Worm (Caenorhabditis elegans): ENCODE data around the gene romo-1.

DNA sequence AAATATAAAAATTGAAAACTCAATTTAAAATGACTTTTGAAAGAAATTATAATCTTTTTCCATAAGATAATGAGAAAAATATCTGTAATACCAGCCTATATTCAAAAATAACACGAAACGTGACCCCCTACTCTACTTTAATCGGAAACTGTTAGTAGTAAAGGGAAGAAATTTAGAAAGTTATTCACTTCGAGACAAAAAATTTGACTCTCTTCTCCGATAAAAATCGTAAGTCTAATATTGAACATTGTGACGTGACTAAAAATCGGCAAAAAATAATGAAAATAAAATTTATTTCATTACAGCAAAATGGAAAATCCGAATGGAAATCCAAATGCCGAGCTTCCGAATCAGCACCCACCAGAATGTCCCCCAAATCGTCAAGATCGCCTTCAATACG, 11.2 kb upstream of the romo-1 start, which contains the start of gene F15D4.6:
- no peak for TF ChIP-seq hmg-4 (GFP tag; optimal IDR thresholded peaks at IDR 0.05)
- TF ChIP-seq ama-1 (optimal IDR thresholded peaks at IDR 0.05): no peak
- TF ChIP-seq ceh-13 (GFP tag; optimal IDR thresholded peaks at IDR 0.05): no peak
- no peak for TF ChIP-seq B0310.2 (tag; optimal IDR thresholded peaks at IDR 0.05)
- no peak for TF ChIP-seq pes-1 (GFP tag; IDR thresholded peaks at IDR 0.05)
- no peak for TF ChIP-seq tbx-37 (GFP tag; conservative IDR thresholded peaks at IDR 0.05)
- no peak for TF ChIP-seq scrt-1 (GFP tag; IDR thresholded peaks at IDR 0.05)
- no peak for TF ChIP-seq flt-1 (GFP tag; IDR thresholded peaks at IDR 0.05)
- no peak for TF ChIP-seq ets-7 (tag; optimal IDR thresholded peaks at IDR 0.05)
- TF ChIP-seq hnd-1 (tag; optimal IDR thresholded peaks at IDR 0.05): no peak
